Worm (Caenorhabditis elegans) whole organism, early embryonic: ENCODE results near the gene T22D1.1.

Experiments used
- B0310.2 ChIP-seq: sonication (generic microtip); optimal IDR thresholded peaks from 2 replicates; lab custom pipeline; 2016; ENCODE audit warnings: mild to moderate bottlenecking, missing genetic modification characterization, missing compliant biosample characterization
- F13C5.2 ChIP-seq: sonication (generic microtip); optimal IDR thresholded peaks from 2 replicates; lab custom pipeline; 2017; ENCODE audit warnings: mild to moderate bottlenecking, missing genetic modification characterization, inconsistent platforms, missing compliant biosample characterization
- aly-1 ChIP-seq: sonication (generic microtip); optimal IDR thresholded peaks from 2 replicates; lab custom pipeline; 2016; ENCODE audit warnings: missing genetic modification characterization, missing compliant biosample characterization
- ama-1 ChIP-seq: fragments of 150-350 bp; optimal IDR thresholded peaks from 2 replicates; lab custom pipeline; 2014
- ceh-13 ChIP-seq: fragments of 200-800 bp; sonication (Bioruptor generic); optimal IDR thresholded peaks from 2 replicates; lab custom pipeline; 2018; ENCODE audit warnings: mild to moderate bottlenecking, missing genetic modification characterization, missing compliant biosample characterization
- ceh-36 ChIP-seq: sonication (generic microtip); optimal IDR thresholded peaks from 2 replicates; lab custom pipeline; 2016; ENCODE audit warnings: missing genetic modification characterization, inconsistent platforms, missing compliant biosample characterization
- ets-7 ChIP-seq: sonication (generic microtip); optimal IDR thresholded peaks from 2 replicates; lab custom pipeline; 2016; ENCODE audit warnings: missing genotype, missing genetic modification characterization, missing compliant biosample characterization
- flt-1 ChIP-seq: fragments of 200-800 bp; sonication (Bioruptor generic); IDR thresholded peaks from 2 replicates; pipeline ENCODE4 v1.3.6; 2022; ENCODE audit warnings: missing genetic modification characterization, missing compliant biosample characterization
- hmbx-1 ChIP-seq: sonication (generic microtip); optimal IDR thresholded peaks from 2 replicates; lab custom pipeline; 2016; ENCODE audit warnings: mild to moderate bottlenecking, missing genetic modification characterization, missing compliant biosample characterization
- hmg-4 ChIP-seq: fragments of 200-800 bp; sonication (Bioruptor generic); optimal IDR thresholded peaks from 2 replicates; lab custom pipeline; 2018; ENCODE audit warnings: mild to moderate bottlenecking, missing genetic modification characterization, missing compliant biosample characterization
- hnd-1 ChIP-seq: sonication (generic microtip); optimal IDR thresholded peaks from 2 replicates; lab custom pipeline; 2016; ENCODE audit warnings: missing genetic modification characterization, missing compliant biosample characterization
- pes-1 ChIP-seq: fragments of 200-800 bp; sonication (Bioruptor generic); IDR thresholded peaks from 2 replicates; pipeline ENCODE4 v1.3.6; 2022; ENCODE audit warnings: missing genetic modification reagents, missing genetic modification characterization, missing compliant biosample characterization
- scrt-1 ChIP-seq: fragments of 200-800 bp; sonication (Bioruptor generic); IDR thresholded peaks from 2 replicates; pipeline ENCODE4 v1.3.6; 2022; ENCODE audit warnings: missing genetic modification characterization, missing compliant biosample characterization
- sea-1 ChIP-seq: fragments of 200-800 bp; sonication (Bioruptor generic); conservative IDR thresholded peaks from 2 replicates; pipeline ENCODE4 v1.3.6; 2022; ENCODE audit warnings: missing genetic modification characterization, missing compliant biosample characterization
- tbx-11 ChIP-seq: fragments of 200-800 bp; sonication (Bioruptor generic); IDR thresholded peaks from 2 replicates; pipeline ENCODE4 v1.3.6; 2022; ENCODE audit warnings: missing genetic modification characterization, missing compliant biosample characterization
- tbx-37 ChIP-seq: fragments of 200-800 bp; sonication (Bioruptor generic); conservative IDR thresholded peaks from 2 replicates; pipeline ENCODE4 v1.3.6; 2022; ENCODE audit warnings: missing genetic modification reagents, missing genetic modification characterization, missing compliant biosample characterization
- tra-4 ChIP-seq: sonication (generic microtip); optimal IDR thresholded peaks from 2 replicates; lab custom pipeline; 2017; ENCODE audit warnings: missing genetic modification characterization, missing compliant biosample characterization

T22D1.1 gene

DNA sequence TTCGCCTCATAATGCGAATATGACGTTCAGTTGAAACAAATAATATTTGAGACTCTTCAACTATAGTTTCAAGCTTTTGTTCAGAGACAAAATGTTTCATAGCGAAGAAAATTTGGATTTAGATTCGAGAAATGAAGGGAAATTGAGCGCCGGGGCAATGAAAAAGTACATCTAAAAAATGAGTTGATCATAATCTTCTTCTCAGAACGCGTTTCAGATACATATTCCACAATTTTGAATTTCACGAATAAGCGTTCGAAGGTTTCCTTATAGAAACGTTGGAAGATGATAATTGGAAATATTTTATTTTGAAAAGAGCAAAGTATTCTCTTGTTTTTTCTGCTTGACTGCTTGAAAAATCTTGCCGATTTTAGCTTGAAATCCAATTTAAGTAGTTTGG lies 47.1 kb downstream of the T22D1.1 start, which contains the start of gene ZK381.8:
Gene ZK381.8 (minus strand): TSS at position 101 of the 400 bp plus-strand sequence.
- TF ChIP-seq ceh-13 (GFP tag; lab: Kevin White, UChicago) (no peak), aly-1 (no peak), tra-4 (no peak), B0310.2 (tag; lab: Kevin White, UChicago) (no peak), tbx-11 (GFP tag; lab: Robert Waterston, UW) (no peak), hmg-4 (GFP tag; lab: Kevin White, UChicago) (no peak), ama-1 (lab: Kevin White, UChicago) (no peak), pes-1 (GFP tag; lab: Robert Waterston, UW) (no peak), ets-7 (tag; lab: Kevin White, UChicago) (no peak), tbx-37 (GFP tag; lab: Robert Waterston, UW) (no peak), hmbx-1 (tag; lab: Kevin White, UChicago) (no peak), sea-1 (GFP tag; lab: Robert Waterston, UW) (no peak), flt-1 (GFP tag; lab: Robert Waterston, UW) (no peak), scrt-1 (GFP tag; lab: Robert Waterston, UW) (no peak), F13C5.2 (no peak)

DNA sequence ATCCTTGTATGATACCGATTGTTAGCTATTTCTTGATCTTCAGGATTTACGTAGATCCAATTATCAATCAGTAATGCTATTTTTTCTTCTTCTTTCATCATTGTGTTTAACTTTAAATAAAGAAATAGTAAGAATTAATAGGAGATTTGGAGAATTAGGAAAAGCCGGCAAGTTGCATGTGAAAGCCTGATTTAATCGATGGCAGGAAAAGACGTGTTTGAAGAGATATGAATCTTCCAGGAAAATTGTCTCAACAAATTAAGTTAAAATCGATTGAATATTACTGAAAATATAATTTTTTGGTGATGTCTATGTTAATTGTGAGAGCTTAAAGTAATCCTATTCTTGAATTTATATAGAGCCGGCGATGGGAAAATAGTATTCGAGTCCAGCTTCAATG lies 48.0 kb downstream of the T22D1.1 start, which contains the start of gene ZK381.62:
Gene ZK381.62 (minus strand): TSS at position 101 of the 400 bp plus-strand sequence.
- TF ChIP-seq tra-4, result no peak
- no peak for TF ChIP-seq flt-1 (GFP tag; lab: Robert Waterston, UW)
- no peak for TF ChIP-seq hnd-1 (tag; lab: Kevin White, UChicago)
- no peak for TF ChIP-seq ceh-13 (GFP tag; lab: Kevin White, UChicago)
- TF ChIP-seq F13C5.2, result no peak
- TF ChIP-seq tbx-37 (GFP tag; lab: Robert Waterston, UW), result no peak
- TF ChIP-seq sea-1 (GFP tag; lab: Robert Waterston, UW), result no peak
- TF ChIP-seq hmg-4 (GFP tag; lab: Kevin White, UChicago), result no peak
- TF ChIP-seq scrt-1 (GFP tag; lab: Robert Waterston, UW), result no peak
- TF ChIP-seq hmbx-1 (tag; lab: Kevin White, UChicago), result no peak
- no peak for TF ChIP-seq B0310.2 (tag; lab: Kevin White, UChicago)
- no peak for TF ChIP-seq aly-1
- TF ChIP-seq ets-7 (tag; lab: Kevin White, UChicago), result no peak
- no peak for TF ChIP-seq ceh-36 (tag; lab: Kevin White, UChicago)

DNA sequence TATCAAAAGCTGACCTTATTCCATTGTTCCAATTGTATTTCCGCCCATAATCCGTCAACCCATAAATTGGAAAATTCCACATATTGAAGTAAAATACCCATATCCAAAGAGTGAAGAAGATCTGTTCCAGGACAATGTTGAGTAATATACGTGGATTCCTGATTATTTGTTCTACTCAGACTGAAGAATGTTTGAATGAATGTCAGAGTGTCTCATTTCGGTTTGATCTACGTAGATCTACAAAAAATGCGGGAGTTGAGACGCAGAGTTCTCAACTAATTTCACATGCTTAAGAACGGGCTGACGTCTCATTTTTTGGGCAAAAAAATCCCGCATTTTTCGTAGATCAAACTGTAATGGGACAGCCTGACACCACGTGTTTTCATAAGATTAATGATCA lies 49.3 kb downstream of the T22D1.1 start, which contains the start of gene nhr-249:
Gene nhr-249 (minus strand): TSS at position 101 of the 400 bp plus-strand sequence.
- TF ChIP-seq F13C5.2, result no peak
- TF ChIP-seq tbx-11 (GFP tag; lab: Robert Waterston, UW), result no peak
- no peak for TF ChIP-seq ceh-36 (tag; lab: Kevin White, UChicago)
- TF ChIP-seq sea-1 (GFP tag; lab: Robert Waterston, UW), result no peak
- TF ChIP-seq tbx-37 (GFP tag; lab: Robert Waterston, UW), result no peak
- TF ChIP-seq scrt-1 (GFP tag; lab: Robert Waterston, UW), result no peak
- TF ChIP-seq hnd-1 (tag; lab: Kevin White, UChicago), result no peak
- no peak for TF ChIP-seq B0310.2 (tag; lab: Kevin White, UChicago)
- TF ChIP-seq ceh-13 (GFP tag; lab: Kevin White, UChicago), result no peak
- no peak for TF ChIP-seq hmg-4 (GFP tag; lab: Kevin White, UChicago)
- TF ChIP-seq pes-1 (GFP tag; lab: Robert Waterston, UW), result no peak
- TF ChIP-seq ets-7 (tag; lab: Kevin White, UChicago), result no peak
- no peak for TF ChIP-seq hmbx-1 (tag; lab: Kevin White, UChicago)
- no peak for TF ChIP-seq tra-4
- TF ChIP-seq aly-1, result no peak
- TF ChIP-seq ama-1 (lab: Kevin White, UChicago), result no peak
- no peak for TF ChIP-seq flt-1 (GFP tag; lab: Robert Waterston, UW)

DNA sequence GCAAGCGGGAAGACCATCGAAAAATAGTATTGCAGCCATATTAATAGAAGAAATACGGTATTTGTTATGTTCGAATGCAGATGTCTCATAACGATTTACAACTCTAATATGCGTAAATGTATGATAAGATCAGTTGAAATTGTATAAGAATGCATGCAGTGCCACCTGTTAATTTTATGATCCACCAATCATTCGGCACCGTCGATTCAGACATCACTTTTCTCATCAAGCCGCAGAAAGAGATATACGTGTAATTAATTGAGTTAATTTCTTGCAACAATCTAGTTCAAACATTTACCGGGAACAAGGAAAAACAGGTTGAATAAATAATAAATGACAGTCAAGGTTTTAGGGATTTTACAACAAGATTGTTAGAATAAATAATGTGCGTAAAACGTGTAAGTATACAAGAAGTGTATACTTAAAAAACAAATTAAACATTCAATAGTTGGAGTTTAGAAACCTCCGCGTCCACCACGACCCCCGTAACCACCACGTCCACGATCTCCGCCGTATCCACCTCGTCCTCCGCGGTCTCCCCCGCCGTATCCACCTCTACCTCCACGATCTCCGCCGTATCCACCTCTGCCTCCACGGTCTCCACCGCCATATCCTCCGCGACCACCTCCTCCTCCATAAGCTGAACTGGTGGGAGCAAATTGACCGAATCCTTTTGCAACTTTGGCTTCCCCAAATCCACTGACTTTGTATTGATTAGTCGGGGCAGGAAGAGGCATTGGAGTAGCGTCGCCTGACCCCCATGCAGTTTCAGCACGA lies 51.2 kb downstream of the T22D1.1 start:
- TF ChIP-seq tra-4 (no peak), hmg-4 (GFP tag; lab: Kevin White, UChicago) (no peak), ceh-36 (tag; lab: Kevin White, UChicago) (no peak), tbx-37 (GFP tag; lab: Robert Waterston, UW) (no peak), pes-1 (GFP tag; lab: Robert Waterston, UW) (no peak)
